Worm (Caenorhabditis elegans): ENCODE results near the gene swm-1.

ce11 chrV:9065915-9066314 is 11.2 kb upstream of the swm-1 start:
- no peak for TF ChIP-seq nhr-11 (tag; optimal IDR thresholded peaks at IDR 0.05)
- no peak for TF ChIP-seq ama-1 (optimal IDR thresholded peaks at IDR 0.05)
- TF ChIP-seq ceh-22 (tag; optimal IDR thresholded peaks at IDR 0.05) = no peak
- TF ChIP-seq pha-2 (tag; optimal IDR thresholded peaks at IDR 0.05) = no peak
- TF ChIP-seq pag-3 (tag; optimal IDR thresholded peaks at IDR 0.05; ENCODE audit: borderline replicate concordance) = no peak
- TF ChIP-seq sox-4 (tag; optimal IDR thresholded peaks at IDR 0.05) = no peak
- no peak for TF ChIP-seq mec-3 (tag; optimal IDR thresholded peaks at IDR 0.05; ENCODE audit: borderline replicate concordance)
- TF ChIP-seq ceh-18 (tag; optimal IDR thresholded peaks at IDR 0.05) = no peak
- TF ChIP-seq fkh-10 (GFP tag; optimal IDR thresholded peaks at IDR 0.05) = no peak
